Worm (Caenorhabditis elegans) whole organism, L3 larva: ENCODE results near the gene egg-1.

Source experiments
- R02D3.7 ChIP-seq: fragments of 150-350 bp; optimal IDR thresholded peaks from 2 replicates; lab custom pipeline; 2014; ENCODE audit warnings: missing biosample characterization, missing genetic modification characterization
- ZK546.5 ChIP-seq: sonication (generic microtip); optimal IDR thresholded peaks from 2 replicates; lab custom pipeline; 2017; ENCODE audit warnings: missing biosample characterization, missing genetic modification characterization
- aly-2 ChIP-seq: fragments of 150-350 bp; optimal IDR thresholded peaks from 2 replicates; lab custom pipeline; 2014; ENCODE audit warnings: missing biosample characterization, missing genetic modification characterization
- ama-1 ChIP-seq: fragments of 150-350 bp; optimal IDR thresholded peaks from 2 replicates; lab custom pipeline; 2018
- ceh-16 ChIP-seq: sonication (generic microtip); optimal IDR thresholded peaks from 2 replicates; lab custom pipeline; 2017; ENCODE audit warnings: missing biosample characterization, missing genetic modification characterization
- ceh-28 ChIP-seq: fragments of 150-350 bp; optimal IDR thresholded peaks from 2 replicates; lab custom pipeline; 2014; ENCODE audit warnings: missing biosample characterization, missing genetic modification reagents, missing genetic modification characterization
- ceh-82 ChIP-seq: fragments of 150-350 bp; optimal IDR thresholded peaks from 2 replicates; lab custom pipeline; 2014; ENCODE audit warnings: missing biosample characterization, missing genetic modification characterization
- ceh-9 ChIP-seq: sonication (generic microtip); optimal IDR thresholded peaks from 2 replicates; lab custom pipeline; 2018; ENCODE audit warnings: missing biosample characterization, missing genetic modification characterization
- daf-12 ChIP-seq: fragments of 150-350 bp; optimal IDR thresholded peaks from 2 replicates; lab custom pipeline; 2014; ENCODE audit warnings: missing biosample characterization, missing genetic modification reagents, missing genetic modification characterization
- egl-27 ChIP-seq: sonication (generic microtip); optimal IDR thresholded peaks from 4 replicates; lab custom pipeline; 2017; ENCODE audit warnings: missing biosample characterization, missing genetic modification reagents, missing genetic modification characterization
- egl-5 ChIP-seq: fragments of 150-350 bp; optimal IDR thresholded peaks from 2 replicates; lab custom pipeline; 2017; ENCODE audit warnings: missing biosample characterization, missing genetic modification reagents, missing genetic modification characterization, inconsistent platforms
- elt-1 ChIP-seq: fragments of 150-350 bp; optimal IDR thresholded peaks from 2 replicates; lab custom pipeline; 2014; ENCODE audit warnings: missing biosample characterization, missing genetic modification characterization
- elt-2 ChIP-seq: sonication (generic microtip); optimal IDR thresholded peaks from 2 replicates; lab custom pipeline; 2016; ENCODE audit warnings: missing genetic modification reagents, mild to moderate bottlenecking, missing genetic modification characterization, missing compliant biosample characterization
- eor-1 ChIP-seq, 2 experiments: fragments of 150-350 bp; optimal IDR thresholded peaks; 2 replicates each; lab custom pipeline; 2014 to 2018; ENCODE audit warnings: missing biosample characterization in 2 of 2, missing genetic modification characterization in 2 of 2
- fkh-10 ChIP-seq: sonication (generic microtip); optimal IDR thresholded peaks from 2 replicates; lab custom pipeline; 2017; ENCODE audit warnings: missing biosample characterization, missing genetic modification reagents, missing genetic modification characterization
- fkh-2 ChIP-seq: fragments of 150-350 bp; optimal IDR thresholded peaks from 2 replicates; lab custom pipeline; 2014; ENCODE audit warnings: missing biosample characterization, missing genetic modification reagents, missing genetic modification characterization
- fos-1 ChIP-seq: fragments of 150-350 bp; optimal IDR thresholded peaks from 2 replicates; lab custom pipeline; 2014; ENCODE audit warnings: missing biosample characterization, missing genetic modification characterization
- hmg-11 ChIP-seq: sonication (generic microtip); optimal IDR thresholded peaks from 2 replicates; lab custom pipeline; 2016; ENCODE audit warnings: missing genetic modification characterization, missing compliant biosample characterization
- jun-1 ChIP-seq: fragments of 150-350 bp; optimal IDR thresholded peaks from 2 replicates; lab custom pipeline; 2014; ENCODE audit warnings: missing biosample characterization, missing genetic modification reagents, missing genetic modification characterization
- lin-15B ChIP-seq: fragments of 150-350 bp; optimal IDR thresholded peaks from 2 replicates; lab custom pipeline; 2014; ENCODE audit warnings: missing biosample characterization, missing genetic modification characterization
- lin-39 ChIP-seq: fragments of 150-350 bp; optimal IDR thresholded peaks from 2 replicates; lab custom pipeline; 2018; ENCODE audit warnings: missing biosample characterization, missing genetic modification reagents, missing genetic modification characterization
- lsy-12 ChIP-seq: sonication (generic microtip); optimal IDR thresholded peaks from 2 replicates; lab custom pipeline; 2016; ENCODE audit warnings: mild to moderate bottlenecking, missing genetic modification characterization, missing compliant biosample characterization
- mdl-1 ChIP-seq: fragments of 150-350 bp; optimal IDR thresholded peaks from 2 replicates; lab custom pipeline; 2014; ENCODE audit warnings: missing biosample characterization, missing genetic modification characterization
- mml-1 ChIP-seq: fragments of 150-350 bp; sonication (generic microtip); optimal IDR thresholded peaks from 3 replicates; lab custom pipeline; 2014; ENCODE audit warnings: missing biosample characterization, missing genetic modification characterization
- nhr-11 ChIP-seq: fragments of 150-350 bp; optimal IDR thresholded peaks from 2 replicates; lab custom pipeline; 2014; ENCODE audit warnings: missing biosample characterization, missing genetic modification characterization
- nhr-12 ChIP-seq: fragments of 150-350 bp; optimal IDR thresholded peaks from 2 replicates; lab custom pipeline; 2014; ENCODE audit warnings: missing biosample characterization, missing genetic modification characterization
- nhr-23 ChIP-seq: fragments of 150-350 bp; optimal IDR thresholded peaks from 2 replicates; lab custom pipeline; 2014; ENCODE audit warnings: missing biosample characterization, missing genetic modification reagents, missing genetic modification characterization
- nhr-237 ChIP-seq: fragments of 150-350 bp; optimal IDR thresholded peaks from 2 replicates; lab custom pipeline; 2014; ENCODE audit warnings: missing biosample characterization, missing genetic modification characterization
- nhr-25 ChIP-seq: sonication (generic microtip); optimal IDR thresholded peaks from 2 replicates; lab custom pipeline; 2017; ENCODE audit warnings: missing biosample characterization, missing genetic modification characterization
- nhr-28 ChIP-seq: fragments of 150-350 bp; optimal IDR thresholded peaks from 2 replicates; lab custom pipeline; 2014; ENCODE audit warnings: missing biosample characterization, missing genetic modification characterization
- nhr-43 ChIP-seq: sonication (generic microtip); optimal IDR thresholded peaks from 2 replicates; lab custom pipeline; 2016; ENCODE audit warnings: mild to moderate bottlenecking, missing genetic modification characterization, missing compliant biosample characterization; ENCODE audit not compliant: poor library complexity, severe bottlenecking
- nhr-67 ChIP-seq: fragments of 150-350 bp; optimal IDR thresholded peaks from 2 replicates; lab custom pipeline; 2014; ENCODE audit warnings: missing biosample characterization, missing genetic modification characterization
- pha-4 ChIP-seq: fragments of 150-350 bp; optimal IDR thresholded peaks from 2 replicates; lab custom pipeline; 2014; ENCODE audit warnings: missing biosample characterization, missing genetic modification reagents, missing genetic modification characterization
- skn-1 ChIP-seq: fragments of 150-350 bp; optimal IDR thresholded peaks from 2 replicates; lab custom pipeline; 2014; ENCODE audit warnings: missing biosample characterization, missing genetic modification characterization
- snpc-4 ChIP-seq: fragments of 150-350 bp; optimal IDR thresholded peaks from 2 replicates; lab custom pipeline; 2014; ENCODE audit warnings: missing biosample characterization, missing genetic modification characterization
- tbx-2 ChIP-seq: sonication (generic microtip); optimal IDR thresholded peaks from 2 replicates; lab custom pipeline; 2016; ENCODE audit warnings: mild to moderate bottlenecking, missing genetic modification characterization, missing compliant biosample characterization
- unc-39 ChIP-seq: sonication (generic microtip); optimal IDR thresholded peaks from 4 replicates; lab custom pipeline; 2017; ENCODE audit warnings: missing biosample characterization, missing genetic modification characterization
- zag-1 ChIP-seq: fragments of 150-350 bp; optimal IDR thresholded peaks from 2 replicates; lab custom pipeline; 2014; ENCODE audit warnings: missing biosample characterization, missing genetic modification characterization
- ztf-11 ChIP-seq: fragments of 150-350 bp; optimal IDR thresholded peaks from 2 replicates; lab custom pipeline; 2014; ENCODE audit warnings: missing biosample characterization, missing genetic modification characterization
- ztf-4 ChIP-seq: fragments of 150-350 bp; optimal IDR thresholded peaks from 2 replicates; lab custom pipeline; 2014; ENCODE audit warnings: missing biosample characterization, missing genetic modification characterization

egg-1 gene

DNA sequence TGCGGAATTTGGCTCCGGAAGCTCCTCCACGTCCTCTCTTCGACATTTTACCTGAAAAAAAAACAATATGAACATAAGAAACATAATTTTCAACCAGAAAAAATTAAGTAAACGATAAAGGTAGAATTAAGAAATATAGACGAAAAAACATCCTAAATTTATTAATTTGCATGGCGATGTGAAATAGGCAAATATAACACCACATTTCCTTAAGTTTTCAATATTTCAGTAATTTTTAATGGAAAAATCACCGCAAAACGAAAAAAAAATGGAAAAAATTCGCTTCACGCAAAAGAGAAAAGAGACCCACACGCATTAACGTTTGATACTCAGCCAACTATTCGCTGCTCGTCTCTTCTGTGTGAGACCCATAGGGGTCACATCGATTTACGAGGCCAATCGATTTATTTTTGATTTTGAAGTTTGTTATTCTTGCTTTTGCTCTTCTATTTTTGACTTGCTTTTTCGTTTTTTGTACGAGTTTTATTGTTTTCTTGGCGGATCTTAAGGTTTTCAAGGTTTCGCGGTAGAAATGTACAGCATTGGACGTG is 21.8 kb upstream of the egg-1 start, which contains the start of gene rpl-23 (continued):
- TF ChIP-seq snpc-4 (tag; lab: Kevin White, UChicago) (peak; percentile 84), nhr-28 (tag; lab: Kevin White, UChicago) (no peak), tbx-2 (tag; lab: Kevin White, UChicago) (peak; percentile 17), mdl-1 (no peak), lin-15B (tag; lab: Kevin White, UChicago) (peak; percentile 93), jun-1 (tag; lab: Kevin White, UChicago) (peak; percentile 73), pha-4 (tag; lab: Kevin White, UChicago) (peak; percentile 99), fkh-2 (no peak), elt-1 (tag; lab: Kevin White, UChicago) (peak; percentile 48), nhr-23 (tag; lab: Kevin White, UChicago) (peak; percentile 99), hmg-11 (peak; percentile 77), mml-1 (tag; lab: Kevin White, UChicago) (no peak), egl-27 (tag; lab: Kevin White, UChicago) (peak; percentile 23), skn-1 (peak; percentile 85), nhr-25 (peak; percentile 97), ceh-28 (tag; lab: Kevin White, UChicago) (peak; percentile 96), unc-39 (tag; lab: Kevin White, UChicago) (no peak), lin-39 (tag; lab: Kevin White, UChicago) (peak; percentile 98), nhr-237 (tag; lab: Kevin White, UChicago) (no peak), daf-12 (no peak)

DNA sequence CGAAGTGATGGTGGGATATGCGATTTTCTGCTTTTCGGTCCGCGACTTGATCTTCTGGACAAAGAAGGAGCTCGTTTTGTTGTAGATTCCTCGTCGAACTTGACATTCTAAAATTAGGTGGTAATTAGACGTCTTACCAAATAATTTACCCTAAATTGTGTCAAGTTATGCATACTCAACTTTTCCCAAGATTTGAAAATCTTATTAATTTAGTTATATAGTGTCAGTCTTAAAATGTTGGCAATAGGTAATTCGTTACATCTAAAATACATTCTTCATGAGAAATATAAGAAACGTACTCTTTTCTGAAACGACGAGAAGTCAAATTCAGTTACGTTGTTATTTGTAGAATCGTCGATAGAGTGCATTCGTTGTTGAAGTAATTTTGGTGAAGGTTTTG is 20.4 kb upstream of the egg-1 start:
- TF ChIP-seq ama-1 (lab: Kevin White, UChicago) (peak; percentile 19), fkh-10 (GFP tag; lab: Kevin White, UChicago) (no peak)

DNA sequence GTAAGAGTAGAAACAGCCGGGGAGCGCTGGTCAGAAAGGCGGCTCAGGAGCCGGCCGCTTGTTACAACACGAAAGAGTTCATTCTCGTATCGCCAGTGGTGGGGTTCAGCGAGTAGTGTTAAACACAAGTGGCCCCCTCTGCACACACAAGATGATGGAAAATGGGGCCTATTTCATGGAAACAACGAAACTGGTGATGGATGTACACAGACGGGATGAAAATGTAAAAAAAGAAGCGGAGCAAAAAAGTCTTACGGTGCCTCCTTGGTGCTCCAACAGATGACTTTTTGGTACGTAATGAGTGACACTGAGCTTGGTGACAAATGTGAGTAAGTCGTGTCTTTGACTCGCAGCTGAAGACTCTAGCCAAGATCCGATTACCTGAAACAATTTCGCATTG is 20.0 kb upstream of the egg-1 start:
- TF ChIP-seq pha-4 (tag; lab: Kevin White, UChicago) (no peak), nhr-12 (tag; lab: Kevin White, UChicago) (no peak), lin-39 (tag; lab: Kevin White, UChicago) (peak; percentile 69), zag-1 (tag; lab: Kevin White, UChicago) (no peak), ztf-11 (tag; lab: Kevin White, UChicago) (no peak), skn-1 (no peak), fkh-10 (GFP tag; lab: Kevin White, UChicago) (no peak)

DNA sequence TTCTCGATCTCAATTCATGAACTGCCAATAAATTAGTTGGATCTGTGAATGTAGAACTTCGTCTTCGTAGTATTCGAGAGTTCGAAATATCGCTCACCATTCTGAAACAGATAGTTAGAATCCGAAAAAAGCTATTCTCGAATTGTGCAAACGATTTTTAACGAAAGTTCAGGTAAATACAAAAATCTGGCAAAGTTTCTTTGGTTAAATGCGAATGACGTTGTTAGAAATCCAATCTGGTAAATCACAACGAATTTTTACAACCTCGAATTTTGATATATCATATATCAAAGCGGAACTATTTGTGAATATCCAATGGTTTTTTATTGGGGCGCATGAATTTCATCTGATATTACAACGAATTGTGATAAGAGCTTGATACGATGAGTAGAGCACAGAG is 18.8 kb upstream of the egg-1 start, which contains the start of gene hpo-28:
Gene hpo-28 (minus strand): TSS at position 101 of the 400 bp plus-strand sequence.
- TF ChIP-seq egl-5 (tag; lab: Kevin White, UChicago) = no peak
- no peak for TF ChIP-seq mml-1 (tag; lab: Kevin White, UChicago)
- peak; percentile 28 for TF ChIP-seq elt-2 (tag; lab: Kevin White, UChicago)
- TF ChIP-seq unc-39 (tag; lab: Kevin White, UChicago) = no peak
- no peak for TF ChIP-seq ama-1 (lab: Kevin White, UChicago)
- no peak for TF ChIP-seq nhr-67 (tag; lab: Kevin White, UChicago)
- TF ChIP-seq nhr-12 (tag; lab: Kevin White, UChicago) = no peak
- TF ChIP-seq ztf-4 = no peak
- TF ChIP-seq fkh-10 (GFP tag; lab: Kevin White, UChicago) = no peak

DNA sequence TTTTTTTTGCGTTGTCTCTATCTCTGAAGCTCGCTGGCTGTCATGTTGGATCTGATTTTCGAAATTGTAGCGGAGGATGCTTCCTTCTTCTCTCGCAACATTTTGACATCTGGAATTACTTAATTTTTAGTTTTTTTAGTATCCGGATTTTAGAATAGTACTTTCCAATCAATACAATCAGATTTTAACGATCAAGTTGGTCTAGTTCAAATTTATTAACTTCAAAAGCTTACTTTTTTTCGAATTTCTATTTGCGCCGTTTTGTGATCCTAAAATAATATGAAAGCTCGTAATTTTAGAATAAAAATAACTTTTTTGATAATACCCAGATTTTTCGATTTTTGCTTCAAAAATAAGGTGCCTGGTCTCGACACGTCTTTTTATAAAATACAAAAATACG is 17.9 kb upstream of the egg-1 start, which contains the start of gene B0336.12:
Gene B0336.12 (minus strand): TSS at position 101 of the 400 bp plus-strand sequence.
- no peak for TF ChIP-seq nhr-43 (tag; lab: Kevin White, UChicago)
- TF ChIP-seq lsy-12 (tag; lab: Kevin White, UChicago) = no peak
- no peak for TF ChIP-seq eor-1 (tag; optimal IDR thresholded peaks at IDR 0.05; lab: Kevin White, UChicago)
- TF ChIP-seq ceh-82 (tag; lab: Kevin White, UChicago) = no peak
- TF ChIP-seq egl-5 (tag; lab: Kevin White, UChicago) = no peak
- no peak for TF ChIP-seq nhr-237 (tag; lab: Kevin White, UChicago)
- no peak for TF ChIP-seq R02D3.7 (tag; lab: Kevin White, UChicago)
- TF ChIP-seq elt-1 (tag; lab: Kevin White, UChicago) = no peak
- no peak for TF ChIP-seq aly-2 (tag; lab: Kevin White, UChicago)
- TF ChIP-seq nhr-11 (tag; lab: Kevin White, UChicago) = no peak
- TF ChIP-seq nhr-67 (tag; lab: Kevin White, UChicago) = no peak
- no peak for TF ChIP-seq hmg-11
- TF ChIP-seq ceh-16 (tag; lab: Kevin White, UChicago) = no peak
- TF ChIP-seq tbx-2 (tag; lab: Kevin White, UChicago) = no peak
- TF ChIP-seq skn-1 = no peak
- TF ChIP-seq ZK546.5 (tag; lab: Kevin White, UChicago) = no peak
- no peak for TF ChIP-seq daf-12
- no peak for TF ChIP-seq ceh-9
- TF ChIP-seq fos-1 (tag; lab: Kevin White, UChicago) = no peak
